Worm (Caenorhabditis elegans): ENCODE measurements around the gene F33E11.3.

The F33E11.3 gene

DNA sequence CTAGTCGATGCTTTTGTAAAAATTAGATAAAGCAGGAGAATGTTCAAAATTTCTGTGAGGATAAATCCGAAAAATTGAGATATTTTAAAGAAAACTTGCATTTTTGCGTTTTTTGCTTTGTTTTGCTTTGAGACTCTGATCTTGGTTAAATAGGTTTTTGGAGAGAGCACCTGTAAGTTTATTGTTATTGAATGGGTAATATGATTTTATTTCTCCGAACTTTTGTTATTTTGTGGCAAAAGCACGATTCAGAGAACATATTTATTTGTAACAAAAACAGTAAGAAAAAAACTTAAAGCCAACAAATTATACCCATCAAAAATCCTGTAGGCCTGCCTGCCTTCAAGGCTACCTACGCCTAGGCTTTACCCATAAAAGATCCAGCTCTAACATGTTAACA lies 49.9 kb downstream of the F33E11.3 start, which contains the start of gene str-121:
str-121 (minus strand) TSS at position 101 of the 400 bp plus-strand sequence.
- TF ChIP-seq T22C8.4 (GFP tag; IDR thresholded peaks at IDR 0.05) (no peak), ref-1 (GFP tag; conservative IDR thresholded peaks at IDR 0.05) (no peak), ztf-23 (GFP tag; IDR thresholded peaks at IDR 0.05) (no peak), tab-1 (GFP tag; IDR thresholded peaks at IDR 0.05) (no peak), ztf-29 (GFP tag; IDR thresholded peaks at IDR 0.05) (no peak), klf-2 (GFP tag; conservative IDR thresholded peaks at IDR 0.05) (no peak), med-1 (GFP tag; optimal IDR thresholded peaks at IDR 0.05; ENCODE audit: insufficient read depth) (no peak), cog-1 (tag; optimal IDR thresholded peaks at IDR 0.05) (no peak), flt-1 (GFP tag; IDR thresholded peaks at IDR 0.05) (no peak)

DNA sequence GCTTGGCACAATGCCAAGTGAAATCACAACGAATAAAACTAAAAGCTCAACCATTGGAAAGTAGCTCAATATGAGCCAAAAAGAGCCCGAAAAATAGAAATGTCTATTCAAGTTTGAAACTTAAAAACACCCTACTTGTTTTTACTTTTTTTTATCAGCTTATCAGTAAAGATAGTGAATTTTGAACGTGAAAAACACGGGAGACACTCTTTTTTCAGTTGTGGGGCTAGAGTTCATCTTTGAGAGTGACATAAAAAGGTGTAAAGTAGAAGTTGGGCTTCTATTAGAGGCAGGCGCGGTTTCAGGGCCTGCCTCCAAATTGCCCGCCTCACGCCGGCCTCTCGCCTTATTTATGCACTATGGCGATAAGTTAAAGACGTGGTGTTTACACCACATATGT lies 52.9 kb downstream of the F33E11.3 start, which contains the start of gene oac-39:
oac-39 (minus strand) TSS at position 101 of the 400 bp plus-strand sequence.
- no peak for TF ChIP-seq med-1 (GFP tag; optimal IDR thresholded peaks at IDR 0.05; ENCODE audit: insufficient read depth)
- TF ChIP-seq cog-1 (tag; optimal IDR thresholded peaks at IDR 0.05) = no peak
- no peak for TF ChIP-seq tab-1 (GFP tag; IDR thresholded peaks at IDR 0.05)
- TF ChIP-seq flt-1 (GFP tag; IDR thresholded peaks at IDR 0.05) = no peak
- no peak for TF ChIP-seq ref-1 (GFP tag; conservative IDR thresholded peaks at IDR 0.05)
- no peak for TF ChIP-seq klf-2 (GFP tag; conservative IDR thresholded peaks at IDR 0.05)
- TF ChIP-seq ztf-29 (GFP tag; IDR thresholded peaks at IDR 0.05) = no peak
- no peak for TF ChIP-seq T22C8.4 (GFP tag; IDR thresholded peaks at IDR 0.05)
- no peak for TF ChIP-seq ztf-23 (GFP tag; IDR thresholded peaks at IDR 0.05)
